Worm (Caenorhabditis elegans): ENCODE data around the gene lgl-1.

lgl-1 gene

DNA sequence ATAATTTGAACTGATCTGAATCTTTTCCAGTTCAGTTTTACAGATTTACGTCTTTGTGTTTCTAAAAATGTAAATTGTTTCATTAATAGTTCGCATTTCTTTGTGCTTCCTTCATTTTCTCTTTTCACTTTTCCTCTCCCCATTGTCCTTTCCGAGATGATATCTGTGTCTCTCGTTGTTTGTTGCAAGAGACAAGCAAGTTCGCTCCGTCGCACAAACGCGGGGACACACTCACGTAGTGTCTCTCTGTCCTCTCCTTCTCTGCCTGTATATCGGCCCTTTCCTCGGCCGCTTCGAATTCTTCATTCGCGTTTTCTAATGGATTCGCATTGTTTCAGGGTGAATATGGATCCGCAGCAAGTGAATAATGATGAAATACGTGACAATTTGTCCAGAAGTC, 6.0 kb upstream of the lgl-1 start, which contains the start of gene ZC13.1:
TSS of gene ZC13.1 (plus strand) at position 305 of the 400 bp plus-strand sequence.
- TF ChIP-seq nhr-237 (tag; optimal IDR thresholded peaks at IDR 0.05) (peak; percentile 32), ham-2 (GFP tag; optimal IDR thresholded peaks at IDR 0.05) (peak; percentile 12), unc-62 (GFP tag; optimal IDR thresholded peaks at IDR 0.05) (peak; percentile 43), lin-32 (GFP tag; optimal IDR thresholded peaks at IDR 0.05) (no peak), mab-5 (tag; optimal IDR thresholded peaks at IDR 0.05) (no peak), nhr-12 (tag; optimal IDR thresholded peaks at IDR 0.05) (no peak), snpc-4 (tag; optimal IDR thresholded peaks at IDR 0.05) (no peak), elt-1 (tag; optimal IDR thresholded peaks at IDR 0.05; ENCODE audit: borderline replicate concordance, insufficient read depth) (no peak), sem-2 (GFP tag; optimal IDR thresholded peaks at IDR 0.05) (peak; percentile 2), drap-1 (GFP tag; optimal IDR thresholded peaks at IDR 0.05) (peak; percentile 49), ceh-83 (GFP tag; optimal IDR thresholded peaks at IDR 0.05) (no peak), nhr-2 (tag; optimal IDR thresholded peaks at IDR 0.05) (peak; percentile 37), blmp-1 (tag; optimal IDR thresholded peaks at IDR 0.05) (peak; percentile 83), pha-4 (tag; optimal IDR thresholded peaks at IDR 0.05) (peak; percentile 89), cnd-1 (tag; optimal IDR thresholded peaks at IDR 0.05) (peak; percentile 38), flh-1 (GFP tag; optimal IDR thresholded peaks at IDR 0.05) (no peak), mls-2 (tag; optimal IDR thresholded peaks at IDR 0.05) (peak; percentile 58), tbx-8 (GFP tag; optimal IDR thresholded peaks at IDR 0.05) (no peak), ceh-43 (GFP tag; optimal IDR thresholded peaks at IDR 0.05) (no peak), M03D4.4 (tag; optimal IDR thresholded peaks at IDR 0.05) (no peak), ces-1 (GFP tag; optimal IDR thresholded peaks at IDR 0.05) (no peak), nhr-28 (tag; optimal IDR thresholded peaks at IDR 0.05) (no peak), lsy-2 (tag; optimal IDR thresholded peaks at IDR 0.05) (peak; percentile 38), nhr-76 (tag; optimal IDR thresholded peaks at IDR 0.05) (no peak), sptf-1 (tag; optimal IDR thresholded peaks at IDR 0.05) (peak; percentile 60), zip-8 (tag; optimal IDR thresholded peaks at IDR 0.05) (no peak), unc-39 (tag; optimal IDR thresholded peaks at IDR 0.05) (no peak), bed-3 (GFP tag; optimal IDR thresholded peaks at IDR 0.05) (no peak), elt-3 (tag; optimal IDR thresholded peaks at IDR 0.05) (no peak), ztf-11 (tag; optimal IDR thresholded peaks at IDR 0.05) (no peak), mep-1 (tag; optimal IDR thresholded peaks at IDR 0.05) (peak; percentile 94), unc-120 (tag; optimal IDR thresholded peaks at IDR 0.05; ENCODE audit: poor library complexity, severe bottlenecking) (peak; percentile 57), ceh-39 (tag; optimal IDR thresholded peaks at IDR 0.05) (no peak), hlh-1 (tag; optimal IDR thresholded peaks at IDR 0.05) (peak; percentile 70), lin-13 (tag; optimal IDR thresholded peaks at IDR 0.05) (peak; percentile 66)

DNA sequence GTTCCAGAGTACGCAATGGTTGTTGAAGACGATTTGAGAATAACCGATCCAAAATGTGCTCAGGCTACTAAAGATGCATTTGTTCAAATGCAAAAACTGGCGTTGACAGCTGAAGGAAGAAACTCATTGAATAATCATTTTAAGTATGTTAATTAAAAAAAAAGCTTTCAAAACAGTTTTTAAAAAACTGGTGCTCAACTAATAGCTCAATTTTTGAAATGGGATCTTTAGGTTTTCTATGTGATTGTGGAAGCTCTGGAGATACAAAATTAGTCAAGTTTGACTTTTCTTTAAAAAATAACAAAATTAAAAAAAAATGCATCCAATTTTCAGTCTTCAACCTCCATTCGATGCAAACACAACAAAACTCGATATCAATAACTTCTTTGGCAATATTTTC, 2.7 kb upstream of the lgl-1 start:
- TF ChIP-seq drap-1 (GFP tag; optimal IDR thresholded peaks at IDR 0.05) (no peak), zip-8 (tag; optimal IDR thresholded peaks at IDR 0.05) (no peak), flh-1 (GFP tag; optimal IDR thresholded peaks at IDR 0.05) (no peak), sem-2 (GFP tag; optimal IDR thresholded peaks at IDR 0.05) (no peak), hlh-1 (tag; optimal IDR thresholded peaks at IDR 0.05) (no peak), elt-1 (tag; optimal IDR thresholded peaks at IDR 0.05; ENCODE audit: borderline replicate concordance, insufficient read depth) (no peak), elt-3 (tag; optimal IDR thresholded peaks at IDR 0.05) (no peak), unc-39 (tag; optimal IDR thresholded peaks at IDR 0.05) (no peak), bed-3 (GFP tag; optimal IDR thresholded peaks at IDR 0.05) (no peak), unc-62 (GFP tag; optimal IDR thresholded peaks at IDR 0.05) (no peak), pha-4 (tag; optimal IDR thresholded peaks at IDR 0.05) (no peak), ceh-43 (GFP tag; optimal IDR thresholded peaks at IDR 0.05) (no peak), ces-1 (GFP tag; optimal IDR thresholded peaks at IDR 0.05) (no peak), snpc-4 (tag; optimal IDR thresholded peaks at IDR 0.05) (no peak)

DNA sequence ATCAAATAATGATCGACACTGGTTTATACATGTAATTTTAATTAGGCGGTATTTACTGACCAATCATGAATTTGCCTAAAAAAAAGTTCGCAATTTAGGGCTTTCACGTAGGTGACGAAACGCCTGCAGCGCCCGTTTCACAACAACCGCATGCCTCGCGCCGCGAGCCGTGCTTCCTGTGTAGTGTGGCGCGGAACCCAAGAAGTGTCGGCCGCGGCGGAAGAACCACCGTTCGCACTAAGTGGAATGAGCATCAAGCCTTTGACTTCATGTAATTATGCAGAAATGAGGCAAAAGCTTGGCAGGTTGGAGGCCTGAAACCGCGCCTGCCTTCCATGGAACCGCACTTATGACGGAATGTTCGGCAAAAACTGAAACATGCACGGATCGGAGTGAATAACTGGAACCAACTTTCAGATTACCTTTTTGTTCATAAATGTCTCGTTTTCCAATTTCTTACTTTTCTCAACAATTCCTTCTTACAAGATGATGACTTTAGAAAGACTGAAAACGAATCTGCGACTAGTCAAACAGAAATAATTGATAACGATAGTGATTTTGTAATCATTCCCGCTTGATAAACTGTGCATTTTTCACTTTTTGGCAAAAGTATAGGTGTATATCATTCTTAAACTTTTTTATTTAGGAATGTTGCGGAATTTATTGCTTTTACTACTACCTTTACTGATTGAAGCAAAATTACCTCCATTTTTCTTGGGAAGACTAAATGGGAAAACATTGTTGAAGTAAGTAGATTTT, 1.2 kb upstream of the lgl-1 start, which contains the start of gene F56F10.1:
TSS of gene F56F10.1 (plus strand) at position 647 of the 759 bp plus-strand sequence.
- no peak for TF ChIP-seq lin-32 (GFP tag; optimal IDR thresholded peaks at IDR 0.05)
- TF ChIP-seq ztf-11 (tag; optimal IDR thresholded peaks at IDR 0.05) = no peak
- TF ChIP-seq sptf-1 (tag; optimal IDR thresholded peaks at IDR 0.05) = no peak
- no peak for TF ChIP-seq nhr-237 (tag; optimal IDR thresholded peaks at IDR 0.05)
- no peak for TF ChIP-seq unc-62 (GFP tag; optimal IDR thresholded peaks at IDR 0.05)
- no peak for TF ChIP-seq mab-5 (tag; optimal IDR thresholded peaks at IDR 0.05)
- no peak for TF ChIP-seq ceh-43 (GFP tag; optimal IDR thresholded peaks at IDR 0.05)
- no peak for TF ChIP-seq blmp-1 (tag; optimal IDR thresholded peaks at IDR 0.05)
- TF ChIP-seq hlh-1 (tag; optimal IDR thresholded peaks at IDR 0.05) = no peak
- no peak for TF ChIP-seq cnd-1 (tag; optimal IDR thresholded peaks at IDR 0.05)
- no peak for TF ChIP-seq nhr-12 (tag; optimal IDR thresholded peaks at IDR 0.05)
- no peak for TF ChIP-seq ces-1 (GFP tag; optimal IDR thresholded peaks at IDR 0.05)
- no peak for TF ChIP-seq unc-120 (tag; optimal IDR thresholded peaks at IDR 0.05; ENCODE audit: poor library complexity, severe bottlenecking)
- no peak for TF ChIP-seq drap-1 (GFP tag; optimal IDR thresholded peaks at IDR 0.05)
- TF ChIP-seq nhr-76 (tag; optimal IDR thresholded peaks at IDR 0.05) = no peak
- no peak for TF ChIP-seq unc-39 (tag; optimal IDR thresholded peaks at IDR 0.05)
- no peak for TF ChIP-seq ham-2 (GFP tag; optimal IDR thresholded peaks at IDR 0.05)
- no peak for TF ChIP-seq ceh-39 (tag; optimal IDR thresholded peaks at IDR 0.05)
